Fruit fly (Drosophila melanogaster) whole organism, embryonic: ENCODE measurements around the gene Bem46.

Source experiments
- B-H1 ChIP-seq: fragments of 200-800 bp; sonication (Bioruptor generic); IDR thresholded peaks from 3 replicates; pipeline ENCODE4 v1.3.6; 2022; ENCODE audit warnings: missing biosample characterization, missing genetic modification characterization
- BEAF-32 ChIP-seq: fragments of 200-800 bp; sonication (Bioruptor generic); optimal IDR thresholded peaks from 3 replicates; lab custom pipeline; 2017; ENCODE audit warnings: missing biosample characterization, missing genetic modification characterization, mild to moderate bottlenecking, moderate library complexity, missing genetic modification reagents
- Bgb ChIP-seq: fragments of 200-800 bp; sonication (Bioruptor generic); IDR thresholded peaks from 2 replicates; pipeline ENCODE4 v1.3.6; 2022; ENCODE audit warnings: missing biosample characterization, missing genetic modification characterization; ENCODE audit not compliant: partially characterized antibody
- CG11723 ChIP-seq: fragments of 200-800 bp; sonication (Bioruptor generic); optimal IDR thresholded peaks from 2 replicates; lab custom pipeline; 2017; ENCODE audit warnings: missing biosample characterization, mild to moderate bottlenecking, missing genetic modification characterization
- CG13624 ChIP-seq: fragments of 200-800 bp; sonication (Bioruptor generic); optimal IDR thresholded peaks from 2 replicates; lab custom pipeline; 2016; ENCODE audit warnings: missing biosample characterization, missing genetic modification characterization
- CG13775 ChIP-seq: fragments of 200-800 bp; sonication (Bioruptor generic); optimal IDR thresholded peaks from 3 replicates; lab custom pipeline; 2017; ENCODE audit warnings: missing biosample characterization, mild to moderate bottlenecking, missing genetic modification characterization
- CG15073 ChIP-seq: fragments of 200-800 bp; sonication (Bioruptor generic); optimal IDR thresholded peaks from 2 replicates; lab custom pipeline; 2016; ENCODE audit warnings: missing biosample characterization, missing genetic modification characterization
- CG17186 ChIP-seq: fragments of 200-800 bp; sonication (Bioruptor generic); optimal IDR thresholded peaks from 3 replicates; lab custom pipeline; 2017; ENCODE audit warnings: missing biosample characterization, missing genetic modification reagents, missing genetic modification characterization
- CG17612 ChIP-seq: fragments of 200-800 bp; sonication (Bioruptor generic); IDR thresholded peaks from 2 replicates; pipeline ENCODE4 v1.3.6; 2022; ENCODE audit warnings: missing biosample characterization, missing genetic modification characterization
- CG18011 ChIP-seq: fragments of 200-800 bp; sonication (Bioruptor generic); optimal IDR thresholded peaks from 2 replicates; lab custom pipeline; 2017; ENCODE audit warnings: missing biosample characterization, missing genetic modification characterization, mild to moderate bottlenecking, moderate library complexity, missing genotype
- CG34376 ChIP-seq: fragments of 200-800 bp; sonication (Bioruptor generic); optimal IDR thresholded peaks from 2 replicates; lab custom pipeline; 2018; ENCODE audit warnings: missing biosample characterization, mild to moderate bottlenecking, missing genetic modification characterization
- CG3847 ChIP-seq: fragments of 200-800 bp; sonication (Bioruptor generic); IDR thresholded peaks from 2 replicates; pipeline ENCODE4 v1.3.6; 2022; ENCODE audit warnings: missing biosample characterization, missing genetic modification characterization
- CG42726 ChIP-seq: fragments of 200-800 bp; sonication (Bioruptor generic); IDR thresholded peaks from 2 replicates; pipeline ENCODE4 v1.3.6; 2022; ENCODE audit warnings: missing biosample characterization, missing genetic modification characterization; ENCODE audit not compliant: partially characterized antibody
- CG6175 ChIP-seq: fragments of 200-800 bp; sonication (Bioruptor generic); IDR thresholded peaks from 3 replicates; pipeline ENCODE4 v1.3.6; 2022; ENCODE audit warnings: missing biosample characterization, missing genetic modification characterization
- CG6765 ChIP-seq: fragments of 200-800 bp; sonication (Bioruptor generic); optimal IDR thresholded peaks from 3 replicates; lab custom pipeline; 2017; ENCODE audit warnings: missing biosample characterization, mild to moderate bottlenecking, missing genetic modification characterization
- CG6791 ChIP-seq: fragments of 200-800 bp; sonication (Bioruptor generic); IDR thresholded peaks from 3 replicates; pipeline ENCODE4 v1.3.6; 2022; ENCODE audit warnings: missing biosample characterization, missing genetic modification characterization; ENCODE audit not compliant: partially characterized antibody
- CG8089 ChIP-seq: fragments of 200-800 bp; sonication (Bioruptor generic); optimal IDR thresholded peaks from 3 replicates; lab custom pipeline; 2016; ENCODE audit warnings: missing biosample characterization, missing genetic modification characterization
- CG9609 ChIP-seq: fragments of 200-800 bp; sonication (Bioruptor generic); optimal IDR thresholded peaks from 3 replicates; lab custom pipeline; 2016; ENCODE audit warnings: missing biosample characterization, missing genetic modification characterization
- Dek ChIP-seq: fragments of 200-800 bp; sonication (Bioruptor generic); optimal IDR thresholded peaks from 3 replicates; lab custom pipeline; 2019; ENCODE audit warnings: missing biosample characterization, mild to moderate bottlenecking, missing genetic modification characterization, moderate library complexity
- Dll ChIP-seq: fragments of 200-800 bp; sonication (Bioruptor generic); IDR thresholded peaks from 4 replicates; pipeline ENCODE4 v1.3.6; 2022; ENCODE audit warnings: missing biosample characterization, missing genetic modification characterization; ENCODE audit not compliant: partially characterized antibody
- Dp ChIP-seq: fragments of 200-800 bp; sonication (Bioruptor generic); optimal IDR thresholded peaks from 2 replicates; lab custom pipeline; 2018; ENCODE audit warnings: missing biosample characterization, mild to moderate bottlenecking, missing genetic modification characterization, moderate library complexity
- Jarid2 ChIP-seq: fragments of 200-800 bp; sonication (Bioruptor generic); optimal IDR thresholded peaks from 3 replicates; lab custom pipeline; 2017; ENCODE audit warnings: mild to moderate bottlenecking, missing biosample characterization, missing genetic modification reagents, missing genetic modification characterization
- Med ChIP-seq: fragments of 200-800 bp; sonication (Bioruptor generic); peaks from one replicate; lab custom pipeline; 2016; ENCODE audit warnings: missing biosample characterization, missing genetic modification characterization, mild to moderate bottlenecking, inconsistent platforms, moderate library complexity
- Mrtf ChIP-seq: fragments of 200-800 bp; sonication (Bioruptor generic); IDR thresholded peaks from 3 replicates; pipeline ENCODE4 v1.3.6; 2022; ENCODE audit warnings: missing biosample characterization, missing genetic modification characterization
- NC2β ChIP-seq: fragments of 200-800 bp; sonication (Bioruptor generic); optimal IDR thresholded peaks from 2 replicates; lab custom pipeline; 2016; ENCODE audit warnings: missing biosample characterization, missing genetic modification characterization
- Nf-YB ChIP-seq: fragments of 200-800 bp; sonication (Bioruptor generic); optimal IDR thresholded peaks from 3 replicates; lab custom pipeline; 2019; ENCODE audit warnings: missing biosample characterization, mild to moderate bottlenecking, missing genetic modification characterization, moderate library complexity
- Pdp1 ChIP-seq, 2 experiments: fragments of 200-800 bp; sonication (Bioruptor generic); optimal IDR thresholded peaks; 3 replicates each; lab custom pipeline; 2016; ENCODE audit warnings: missing biosample characterization in 2 of 2, missing genetic modification characterization in 2 of 2, mild to moderate bottlenecking in 1 of 2, moderate library complexity in 1 of 2
- abd-A ChIP-seq: fragments of 200-800 bp; sonication (Bioruptor generic); optimal IDR thresholded peaks from 3 replicates; lab custom pipeline; 2019; ENCODE audit warnings: missing biosample characterization, mild to moderate bottlenecking, missing genetic modification characterization, moderate library complexity
- al ChIP-seq: fragments of 200-800 bp; sonication (Bioruptor generic); IDR thresholded peaks from 2 replicates; pipeline ENCODE4 v1.3.6; 2022; ENCODE audit warnings: missing biosample characterization, missing genetic modification characterization
- aop ChIP-seq: fragments of 200-800 bp; sonication (Bioruptor generic); IDR thresholded peaks from 2 replicates; pipeline ENCODE4 v1.3.6; 2022; ENCODE audit warnings: missing biosample characterization, missing genetic modification characterization
- az2 ChIP-seq: fragments of 200-800 bp; sonication (Bioruptor generic); optimal IDR thresholded peaks from 3 replicates; lab custom pipeline; 2016; ENCODE audit warnings: missing biosample characterization, missing genetic modification characterization
- bab2 ChIP-seq: fragments of 200-800 bp; sonication (Bioruptor generic); optimal IDR thresholded peaks from 2 replicates; lab custom pipeline; 2016; ENCODE audit warnings: missing biosample characterization, missing genetic modification characterization
- bsh ChIP-seq, 2 experiments: fragments of 200-800 bp; sonication (Bioruptor generic); optimal IDR thresholded peaks; 2 replicates each; lab custom pipeline; 2017 to 2018; ENCODE audit warnings: mild to moderate bottlenecking in 2 of 2, missing biosample characterization in 2 of 2, missing genetic modification characterization in 2 of 2, moderate library complexity in 1 of 2
- chinmo ChIP-seq: fragments of 200-800 bp; sonication (Bioruptor generic); IDR thresholded peaks from 4 replicates; pipeline ENCODE4 v1.3.6; 2022; ENCODE audit warnings: missing biosample characterization, missing genetic modification characterization; ENCODE audit not compliant: partially characterized antibody
- chn ChIP-seq: fragments of 200-800 bp; sonication (Bioruptor generic); optimal IDR thresholded peaks from 2 replicates; lab custom pipeline; 2016; ENCODE audit warnings: missing biosample characterization, missing genetic modification characterization
- crc ChIP-seq: fragments of 200-800 bp; sonication (Bioruptor generic); optimal IDR thresholded peaks from 2 replicates; lab custom pipeline; 2016; ENCODE audit warnings: missing biosample characterization, missing genetic modification characterization
- crol ChIP-seq: fragments of 200-800 bp; sonication (Bioruptor generic); IDR thresholded peaks from 2 replicates; pipeline ENCODE4 v1.3.6; 2022; ENCODE audit warnings: missing biosample characterization, missing genetic modification characterization
- esg ChIP-seq: fragments of 200-800 bp; sonication (Bioruptor generic); conservative IDR thresholded peaks from 2 replicates; pipeline ENCODE4 v1.3.6; 2022; ENCODE audit warnings: missing biosample characterization, missing genetic modification characterization
- gro ChIP-seq: fragments of 200-800 bp; sonication (Bioruptor generic); optimal IDR thresholded peaks from 2 replicates; lab custom pipeline; 2016; ENCODE audit warnings: missing biosample characterization, missing genetic modification characterization
- hth ChIP-seq: fragments of >200 bp; optimal IDR thresholded peaks from 2 replicates; lab custom pipeline; 2017; ENCODE audit warnings: inconsistent platforms
- jing ChIP-seq: fragments of 200-800 bp; sonication (Bioruptor generic); optimal IDR thresholded peaks from 2 replicates; lab custom pipeline; 2018; ENCODE audit warnings: missing biosample characterization, mild to moderate bottlenecking, missing genetic modification characterization
- klu ChIP-seq: fragments of 200-800 bp; sonication (Bioruptor generic); IDR thresholded peaks from 2 replicates; pipeline ENCODE4 v1.3.6; 2022; ENCODE audit warnings: missing biosample characterization, missing genetic modification characterization
- lov ChIP-seq, 2 experiments: fragments of 200-800 bp in 1 of 2; fragments of >200 bp in 1 of 2; sonication (Bioruptor generic) in 1 of 2; IDR thresholded peaks in 1 of 2; optimal IDR thresholded peaks in 1 of 2; 2 replicates in 1 of 2; 3 replicates in 1 of 2; pipeline versions ENCODE4 v1.3.6 to Lab custom; 2017 to 2022; ENCODE audit warnings: missing biosample characterization in 1 of 2, missing genetic modification characterization in 1 of 2
- ro ChIP-seq: fragments of 200-800 bp; sonication (Bioruptor generic); IDR thresholded peaks from 2 replicates; pipeline ENCODE4 v1.3.6; 2022; ENCODE audit warnings: missing biosample characterization, missing genetic modification characterization
- scrt ChIP-seq: fragments of 200-800 bp; sonication (Bioruptor generic); optimal IDR thresholded peaks from 2 replicates; lab custom pipeline; 2018; ENCODE audit warnings: missing biosample characterization, mild to moderate bottlenecking, missing genetic modification characterization, moderate library complexity
- sens-2 ChIP-seq: fragments of 200-800 bp; sonication (Bioruptor generic); IDR thresholded peaks from 2 replicates; pipeline ENCODE4 v1.3.6; 2022; ENCODE audit warnings: missing biosample characterization, missing genetic modification characterization
- ssp ChIP-seq: fragments of 200-800 bp; sonication (Bioruptor generic); IDR thresholded peaks from 2 replicates; pipeline ENCODE4 v1.3.6; 2022; ENCODE audit warnings: missing biosample characterization, missing genetic modification characterization
- tna ChIP-seq: fragments of 200-800 bp; sonication (Bioruptor generic); IDR thresholded peaks from 2 replicates; pipeline ENCODE4 v1.3.6; 2022; ENCODE audit warnings: missing biosample characterization, missing genetic modification characterization; ENCODE audit not compliant: partially characterized antibody
- ttk ChIP-seq: fragments of 200-800 bp; sonication (Bioruptor generic); IDR thresholded peaks from 2 replicates; pipeline ENCODE4 v2.1.2; 2022; ENCODE audit warnings: missing biosample characterization, missing genetic modification characterization
- unpg ChIP-seq: fragments of 200-800 bp; sonication (Bioruptor generic); optimal IDR thresholded peaks from 3 replicates; lab custom pipeline; 2018; ENCODE audit warnings: missing biosample characterization, mild to moderate bottlenecking, missing genetic modification characterization, moderate library complexity

The Bem46 gene

dm6 chr2L:3000517-3000934 is 12.6 kb downstream of the Bem46 start (continued):
- TF ChIP-seq Jarid2 (GFP tag; lab: Kevin White, UChicago) (no peak), CG11723 (no peak), crc (GFP tag; lab: Kevin White, UChicago) (no peak), Pdp1 (GFP tag; optimal IDR thresholded peaks at IDR 0.05; lab: Kevin White, UChicago) (peak in 1 of 2 experiments; percentile 37), abd-A (tag; lab: Kevin White, UChicago) (no peak), klu (no peak), CG34376 (no peak), tna (no peak), BEAF-32 (GFP tag; lab: Kevin White, UChicago) (peak; percentile 41), bsh (GFP tag; optimal IDR thresholded peaks at IDR 0.05; lab: Kevin White, UChicago) (no peak), esg (GFP tag; lab: Robert Waterston, UW) (no peak), Bgb (GFP tag; lab: Robert Waterston, UW) (no peak), CG9609 (GFP tag; lab: Kevin White, UChicago) (no peak), al (no peak), ro (GFP tag; lab: Robert Waterston, UW) (no peak), jing (GFP tag; lab: Kevin White, UChicago) (no peak), CG13775 (GFP tag; lab: Kevin White, UChicago) (no peak), ttk (GFP tag; lab: Robert Waterston, UW) (no peak), unpg (GFP tag; lab: Kevin White, UChicago) (no peak), CG18011 (no peak), aop (GFP tag; lab: Robert Waterston, UW) (no peak), Med (no peak), hth (lab: Kevin White, UChicago) (no peak), az2 (GFP tag; lab: Kevin White, UChicago) (no peak), Dll (GFP tag; lab: Robert Waterston, UW) (peak; percentile 54; the same call in 1 of the 4 replicates), CG6765 (GFP tag; lab: Kevin White, UChicago) (no peak), CG13624 (no peak), CG17186 (GFP tag; lab: Kevin White, UChicago) (no peak), CG8089 (no peak), ssp (GFP tag; lab: Robert Waterston, UW) (no peak), gro (GFP tag; lab: Kevin White, UChicago) (no peak), CG42726 (no peak; the same call in 1 of the 2 replicates), lov (optimal IDR thresholded peaks at IDR 0.05; lab: Kevin White, UChicago) (no peak), lov (GFP tag; IDR thresholded peaks at IDR 0.05; lab: Robert Waterston, UW) (no peak), scrt (GFP tag; lab: Kevin White, UChicago) (peak; percentile 45), CG6791 (GFP tag; lab: Robert Waterston, UW) (0 out of 3 replicates have a peak, but pooled peaks have one; percentile 4), Mrtf (no peak), CG3847 (no peak), CG6175 (GFP tag; lab: Robert Waterston, UW) (0 out of 3 replicates have a peak, but pooled peaks have one; percentile 30), Dp (GFP tag; lab: Kevin White, UChicago) (no peak), CG15073 (no peak), crol (GFP tag; lab: Robert Waterston, UW) (0 out of 2 replicates have a peak, but pooled peaks have one; percentile 29), chinmo (GFP tag; lab: Robert Waterston, UW) (no peak), Dek (tag; lab: Kevin White, UChicago) (no peak), NC2β (GFP tag; lab: Kevin White, UChicago) (no peak), bab2 (GFP tag; lab: Kevin White, UChicago) (no peak), Nf-YB (GFP tag; lab: Kevin White, UChicago) (peak; percentile 53), sens-2 (GFP tag; lab: Robert Waterston, UW) (no peak), chn (GFP tag; lab: Kevin White, UChicago) (no peak), B-H1 (GFP tag; lab: Robert Waterston, UW) (no peak), CG17612 (GFP tag; lab: Robert Waterston, UW) (no peak)
